1 fruit fly cellular context compared by ENCODE assay signal in the genomic region with DNA sequence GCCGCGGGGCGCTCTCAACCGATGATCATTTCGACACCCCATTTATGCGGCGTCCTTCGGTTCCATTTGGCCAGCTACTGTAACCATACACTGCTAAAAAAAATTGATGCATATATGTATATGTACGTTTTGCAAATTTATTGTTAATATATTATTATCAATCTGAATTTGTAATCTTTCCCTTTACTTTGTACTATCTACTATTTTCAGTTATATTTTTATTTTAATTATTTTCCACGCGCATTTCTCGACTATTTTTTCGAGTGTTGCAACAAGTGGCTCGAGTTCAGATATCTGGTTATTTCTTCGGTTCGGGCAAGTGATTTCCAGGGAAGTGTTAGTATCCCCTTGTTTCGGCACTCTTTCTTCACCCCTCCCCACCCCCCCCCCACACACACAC.
A peak's percentile ranks its signal among the peaks of the same experiment; 100 is the strongest.
TF ChIP-seq lines count a peak whose summit lies in the region.

No protein-coding gene starts in this region.

TF ChIP-seq in whole organism, embryonic, 481 proteins besides CTCF, POLR2A, EP300 and RAD21 (continued from another document):
- peak; percentile 77 for TF ChIP-seq CG9727 (GFP tag; optimal IDR thresholded peaks at IDR 0.05; lab: Kevin White, UChicago)
- no peak for TF ChIP-seq org-1 (GFP tag; optimal IDR thresholded peaks at IDR 0.05; lab: Kevin White, UChicago)
- TF ChIP-seq CG15696 (tag; optimal IDR thresholded peaks at IDR 0.05; lab: Kevin White, UChicago), result peak; percentile 87
- TF ChIP-seq NK7.1 (GFP tag; optimal IDR thresholded peaks at IDR 0.05; lab: Kevin White, UChicago), result no peak
- no peak for TF ChIP-seq az2 (GFP tag; optimal IDR thresholded peaks at IDR 0.05; lab: Kevin White, UChicago)
- TF ChIP-seq TFAM (GFP tag; optimal IDR thresholded peaks at IDR 0.05; lab: Kevin White, UChicago), result no peak
- TF ChIP-seq danr (GFP tag; IDR thresholded peaks at IDR 0.05; lab: Robert Waterston, UW), result no peak
- peak; percentile 19; the same call in 1 of the 2 replicates for TF ChIP-seq CG8765 (GFP tag; IDR thresholded peaks at IDR 0.05; lab: Robert Waterston, UW)
- TF ChIP-seq CG8924 (tag; optimal IDR thresholded peaks at IDR 0.05; lab: Kevin White, UChicago), result peak; percentile 55
- TF ChIP-seq ro (GFP tag; IDR thresholded peaks at IDR 0.05; lab: Robert Waterston, UW), result no peak
- peak; percentile 55 for TF ChIP-seq CG18262 (tag; optimal IDR thresholded peaks at IDR 0.05; lab: Kevin White, UChicago)
- no peak for TF ChIP-seq sr (GFP tag; IDR thresholded peaks at IDR 0.05; lab: Robert Waterston, UW)
- peak; percentile 39; the same call in 1 of the 2 replicates for TF ChIP-seq CG31441 (GFP tag; IDR thresholded peaks at IDR 0.05; lab: Robert Waterston, UW)
- TF ChIP-seq usp (GFP tag; optimal IDR thresholded peaks at IDR 0.05; lab: Kevin White, UChicago), result no peak
- peak; percentile 32 for TF ChIP-seq CG13775 (GFP tag; optimal IDR thresholded peaks at IDR 0.05; lab: Kevin White, UChicago)
- TF ChIP-seq Xrp1 (GFP tag; IDR thresholded peaks at IDR 0.05; lab: Robert Waterston, UW), result peak; percentile 68
- TF ChIP-seq kni (GFP tag; optimal IDR thresholded peaks at IDR 0.05; lab: Kevin White, UChicago), result no peak
- TF ChIP-seq ttk (GFP tag; IDR thresholded peaks at IDR 0.05; lab: Robert Waterston, UW), result no peak
- peak; percentile 15 for TF ChIP-seq CG7839 (tag; optimal IDR thresholded peaks at IDR 0.05; lab: Kevin White, UChicago)
- TF ChIP-seq nmo (GFP tag; optimal IDR thresholded peaks at IDR 0.05; lab: Kevin White, UChicago), result peak; percentile 22
